Fruit fly (Drosophila melanogaster) whole organism, pupa: ENCODE results near the gene CG7079.
A peak's percentile ranks its signal among the peaks of the same experiment; 100 is the strongest.

Experiments
- CG13204 ChIP-seq: fragments of 200-800 bp; sonication (Bioruptor generic); optimal IDR thresholded peaks from 2 replicates; lab custom pipeline; 2018; ENCODE audit warnings: missing biosample characterization, mild to moderate bottlenecking, missing genetic modification characterization, moderate library complexity
- CG15710 ChIP-seq: fragments of 200-800 bp; sonication (Bioruptor generic); optimal IDR thresholded peaks from 2 replicates; lab custom pipeline; 2018; ENCODE audit warnings: missing biosample characterization, mild to moderate bottlenecking, missing genetic modification characterization, moderate library complexity
- CG4496 ChIP-seq: fragments of 200-800 bp; sonication (Bioruptor generic); IDR thresholded peaks from 3 replicates; pipeline ENCODE4 v1.3.6; 2022; ENCODE audit warnings: missing biosample characterization, missing genetic modification characterization
- CG8159 ChIP-seq: fragments of 200-800 bp; sonication (Bioruptor generic); optimal IDR thresholded peaks from 3 replicates; lab custom pipeline; 2018; ENCODE audit warnings: missing biosample characterization, mild to moderate bottlenecking, missing genetic modification characterization, moderate library complexity
- D1 ChIP-seq: fragments of 200-800 bp; sonication (Bioruptor generic); optimal IDR thresholded peaks from 2 replicates; lab custom pipeline; 2018; ENCODE audit warnings: missing biosample characterization, mild to moderate bottlenecking, missing genetic modification characterization, moderate library complexity
- EcR ChIP-seq: fragments of 200-800 bp; sonication (Bioruptor generic); optimal IDR thresholded peaks from 3 replicates; lab custom pipeline; 2019; ENCODE audit warnings: missing biosample characterization, missing genetic modification characterization, mild to moderate bottlenecking, moderate library complexity, missing genetic modification reagents
- Ets98B ChIP-seq: fragments of 200-800 bp; sonication (Bioruptor generic); IDR thresholded peaks from 2 replicates; pipeline ENCODE4 v1.3.6; 2022; ENCODE audit warnings: missing biosample characterization, missing genetic modification characterization
- Pif1B ChIP-seq: fragments of 200-800 bp; sonication (Bioruptor generic); optimal IDR thresholded peaks from 3 replicates; lab custom pipeline; 2016; ENCODE audit warnings: missing biosample characterization, missing genetic modification characterization
- Snoo ChIP-seq: fragments of 200-800 bp; sonication (Bioruptor generic); optimal IDR thresholded peaks from 3 replicates; lab custom pipeline; 2017; ENCODE audit warnings: missing biosample characterization, mild to moderate bottlenecking, missing genetic modification characterization, inconsistent platforms
- gl ChIP-seq: fragments of 200-800 bp; sonication (Bioruptor generic); optimal IDR thresholded peaks from 2 replicates; lab custom pipeline; 2018; ENCODE audit warnings: missing biosample characterization, mild to moderate bottlenecking, missing genetic modification characterization
- rn ChIP-seq: fragments of 200-800 bp; sonication (Bioruptor generic); IDR thresholded peaks from 2 replicates; pipeline ENCODE4 v1.3.6; 2022; ENCODE audit warnings: missing biosample characterization, missing genetic modification characterization

DNA sequence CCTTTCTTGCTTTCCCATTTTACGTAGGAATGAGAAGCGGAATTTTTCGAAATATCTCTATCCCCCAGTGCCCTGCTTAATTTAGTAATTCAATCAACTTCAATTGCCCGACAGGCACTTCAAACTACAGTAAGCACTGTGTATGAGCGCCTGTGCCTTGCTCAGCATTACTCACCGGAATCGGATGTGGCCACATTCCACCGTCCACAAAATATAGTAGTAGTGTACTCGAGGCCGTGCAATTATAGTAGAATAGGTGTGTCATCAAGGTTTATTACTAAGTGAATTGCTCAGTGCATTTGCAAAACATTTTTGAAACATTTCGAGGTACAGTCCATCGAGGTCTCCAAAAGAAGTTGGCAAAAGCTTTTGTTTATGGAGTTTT lies 17.1 kb upstream of the CG7079 start:
- TF ChIP-seq D1 (tag; lab: Kevin White, UChicago) (no peak), Ets98B (GFP tag; lab: Robert Waterston, UW) (no peak), EcR (GFP tag; lab: Kevin White, UChicago) (no peak), CG13204 (GFP tag; lab: Kevin White, UChicago) (no peak), Snoo (no peak), CG8159 (no peak), CG15710 (no peak), gl (tag; lab: Kevin White, UChicago) (no peak), Pif1B (GFP tag; lab: Kevin White, UChicago) (no peak), CG4496 (GFP tag; lab: Robert Waterston, UW) (peak; percentile 46; the same call in 2 of the 3 replicates), rn (GFP tag; lab: Robert Waterston, UW) (no peak)
